Fruit fly (Drosophila melanogaster): ENCODE measurements around the gene Plzf.

DNA sequence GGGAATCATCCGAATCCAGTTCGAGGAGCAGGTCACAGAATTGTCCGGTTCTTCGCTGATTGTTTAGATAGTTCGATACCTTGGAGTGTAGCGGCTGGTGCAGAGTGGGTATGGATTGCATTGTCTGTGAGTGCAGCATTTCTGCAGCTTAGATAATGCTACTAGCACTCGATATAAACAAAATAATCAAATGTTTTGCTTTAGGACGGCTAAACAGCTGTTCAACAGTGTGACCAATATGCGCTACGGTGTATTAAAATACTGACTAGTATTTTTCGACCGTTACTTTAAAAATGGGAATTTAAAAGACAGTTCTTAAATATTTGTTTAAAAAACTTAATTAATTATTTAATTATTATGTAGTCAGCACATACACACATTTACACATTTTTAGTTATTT, at the start of gene Plzf:
- TF ChIP-seq CG10348 (GFP tag; IDR thresholded peaks at IDR 0.05) (no peak), CG15710 (tag; optimal IDR thresholded peaks at IDR 0.05) (no peak), CG12605 (GFP tag; IDR thresholded peaks at IDR 0.05) (no peak), EcR (GFP tag; optimal IDR thresholded peaks at IDR 0.05) (no peak), CG8301 (tag; optimal IDR thresholded peaks at IDR 0.05) (no peak), Pif1B (GFP tag; optimal IDR thresholded peaks at IDR 0.05) (no peak)

All from whole organism, pupa.